Worm (Caenorhabditis elegans) whole organism, mixed stage, embryonic: Measurements from ENCODE around the gene pir-2.

Experiments
- M03D4.4 ChIP-seq: sonication (generic microtip); optimal IDR thresholded peaks from 2 replicates; lab custom pipeline; 2017; ENCODE audit warnings: mild to moderate bottlenecking, missing genetic modification characterization, missing compliant biosample characterization
- ceh-39 ChIP-seq: fragments of 150-350 bp; optimal IDR thresholded peaks from 2 replicates; lab custom pipeline; 2014; ENCODE audit warnings: missing biosample characterization, missing genetic modification characterization
- ceh-43 ChIP-seq: fragments of 200-800 bp; sonication (Bioruptor generic); optimal IDR thresholded peaks from 2 replicates; lab custom pipeline; 2018; ENCODE audit warnings: mild to moderate bottlenecking, missing genetic modification characterization, moderate library complexity, missing compliant biosample characterization
- nhr-237 ChIP-seq: fragments of 150-350 bp; optimal IDR thresholded peaks from 2 replicates; lab custom pipeline; 2014; ENCODE audit warnings: missing biosample characterization, missing genetic modification characterization
- nhr-28 ChIP-seq: fragments of 150-350 bp; optimal IDR thresholded peaks from 2 replicates; lab custom pipeline; 2014; ENCODE audit warnings: missing biosample characterization, missing genetic modification characterization
- nhr-76 ChIP-seq: sonication (generic microtip); optimal IDR thresholded peaks from 2 replicates; lab custom pipeline; 2017; ENCODE audit warnings: missing biosample characterization, missing genetic modification characterization
- pha-4 ChIP-seq: fragments of 150-350 bp; optimal IDR thresholded peaks from 2 replicates; lab custom pipeline; 2018; ENCODE audit warnings: missing biosample characterization, missing genetic modification reagents, missing genetic modification characterization
- unc-62 ChIP-seq: fragments of 150-350 bp; optimal IDR thresholded peaks from 2 replicates; lab custom pipeline; 2014; ENCODE audit warnings: missing biosample characterization, missing genetic modification reagents, missing genetic modification characterization
- ztf-11 ChIP-seq: fragments of 150-350 bp; optimal IDR thresholded peaks from 2 replicates; lab custom pipeline; 2014; ENCODE audit warnings: missing biosample characterization, missing genetic modification characterization

- TF ChIP-seq nhr-28 (tag; lab: Kevin White, UChicago) (no peak), unc-62 (no peak), pha-4 (tag; lab: Kevin White, UChicago) (no peak), ceh-39 (tag; lab: Kevin White, UChicago) (no peak), ztf-11 (no peak), M03D4.4 (tag; lab: Kevin White, UChicago) (no peak), nhr-237 (tag; lab: Kevin White, UChicago) (no peak), ceh-43 (GFP tag; lab: Kevin White, UChicago) (no peak), nhr-76 (tag; lab: Kevin White, UChicago) (no peak)
Measured at ce11 chrIII:9449831-9450230, 6.4 kb upstream of the pir-2 start, which contains the start of gene F54C8.6.
